Worm (Caenorhabditis elegans): Measurements from ENCODE around the gene F59A1.6.

The F59A1.6 gene

ce11 chrV:17667676-17668075, 17.3 kb upstream of the F59A1.6 start, which contains the start of gene F59A1.12:
TSS of gene F59A1.12 (minus strand) at chrV:17667776.
- TF ChIP-seq sea-1 (GFP tag; conservative IDR thresholded peaks at IDR 0.05) (no peak), ceh-36 (tag; optimal IDR thresholded peaks at IDR 0.05) (no peak), aly-1 (tag; optimal IDR thresholded peaks at IDR 0.05) (no peak), tbx-37 (GFP tag; conservative IDR thresholded peaks at IDR 0.05) (no peak), hmbx-1 (tag; optimal IDR thresholded peaks at IDR 0.05) (no peak), hnd-1 (tag; optimal IDR thresholded peaks at IDR 0.05) (no peak), tra-4 (tag; optimal IDR thresholded peaks at IDR 0.05) (no peak), flt-1 (GFP tag; IDR thresholded peaks at IDR 0.05) (no peak), pes-1 (GFP tag; IDR thresholded peaks at IDR 0.05) (no peak), ets-7 (tag; optimal IDR thresholded peaks at IDR 0.05) (no peak), hmg-4 (GFP tag; optimal IDR thresholded peaks at IDR 0.05) (no peak), tbx-11 (GFP tag; IDR thresholded peaks at IDR 0.05) (no peak), scrt-1 (GFP tag; IDR thresholded peaks at IDR 0.05) (no peak), ceh-13 (GFP tag; optimal IDR thresholded peaks at IDR 0.05) (no peak), ama-1 (optimal IDR thresholded peaks at IDR 0.05) (no peak), B0310.2 (tag; optimal IDR thresholded peaks at IDR 0.05) (no peak)

ce11 chrV:17668531-17668930, 16.4 kb upstream of the F59A1.6 start, which contains the start of gene str-89:
TSS of gene str-89 (plus strand) at chrV:17668831.
- TF ChIP-seq hnd-1 (tag; optimal IDR thresholded peaks at IDR 0.05), result no peak
- no peak for TF ChIP-seq scrt-1 (GFP tag; IDR thresholded peaks at IDR 0.05)
- TF ChIP-seq flt-1 (GFP tag; IDR thresholded peaks at IDR 0.05), result no peak
- no peak for TF ChIP-seq B0310.2 (tag; optimal IDR thresholded peaks at IDR 0.05)
- TF ChIP-seq F13C5.2 (tag; optimal IDR thresholded peaks at IDR 0.05), result no peak
- TF ChIP-seq tbx-37 (GFP tag; conservative IDR thresholded peaks at IDR 0.05), result no peak
- no peak for TF ChIP-seq aly-1 (tag; optimal IDR thresholded peaks at IDR 0.05)
- no peak for TF ChIP-seq tra-4 (tag; optimal IDR thresholded peaks at IDR 0.05)
- no peak for TF ChIP-seq pes-1 (GFP tag; IDR thresholded peaks at IDR 0.05)
- no peak for TF ChIP-seq hmbx-1 (tag; optimal IDR thresholded peaks at IDR 0.05)
- TF ChIP-seq tbx-11 (GFP tag; IDR thresholded peaks at IDR 0.05), result no peak
- TF ChIP-seq ama-1 (optimal IDR thresholded peaks at IDR 0.05), result no peak
- no peak for TF ChIP-seq hmg-4 (GFP tag; optimal IDR thresholded peaks at IDR 0.05)
- no peak for TF ChIP-seq ets-7 (tag; optimal IDR thresholded peaks at IDR 0.05)
- no peak for TF ChIP-seq ceh-36 (tag; optimal IDR thresholded peaks at IDR 0.05)

- TF ChIP-seq pes-1 (GFP tag; IDR thresholded peaks at IDR 0.05) (no peak), ama-1 (optimal IDR thresholded peaks at IDR 0.05) (no peak), flt-1 (GFP tag; IDR thresholded peaks at IDR 0.05) (no peak), ets-7 (tag; optimal IDR thresholded peaks at IDR 0.05) (no peak), hmbx-1 (tag; optimal IDR thresholded peaks at IDR 0.05) (no peak), F13C5.2 (tag; optimal IDR thresholded peaks at IDR 0.05) (no peak), ceh-13 (GFP tag; optimal IDR thresholded peaks at IDR 0.05) (no peak), ceh-36 (tag; optimal IDR thresholded peaks at IDR 0.05) (no peak), aly-1 (tag; optimal IDR thresholded peaks at IDR 0.05) (no peak), scrt-1 (GFP tag; IDR thresholded peaks at IDR 0.05) (no peak), tbx-37 (GFP tag; conservative IDR thresholded peaks at IDR 0.05) (no peak)
These were observed 11.6 kb upstream of the F59A1.6 start, which contains the start of gene str-93 for ce11 chrV:17673343-17673742. TSS of gene str-93 (minus strand) at chrV:17673443.

ce11 chrV:17676553-17676952, 8.4 kb upstream of the F59A1.6 start, which contains the start of gene str-92:
TSS of gene str-92 (minus strand) at chrV:17676653.
- TF ChIP-seq tra-4 (tag; optimal IDR thresholded peaks at IDR 0.05), result no peak
- TF ChIP-seq pes-1 (GFP tag; IDR thresholded peaks at IDR 0.05), result no peak
- no peak for TF ChIP-seq hnd-1 (tag; optimal IDR thresholded peaks at IDR 0.05)
- no peak for TF ChIP-seq F13C5.2 (tag; optimal IDR thresholded peaks at IDR 0.05)
- no peak for TF ChIP-seq tbx-11 (GFP tag; IDR thresholded peaks at IDR 0.05)
- no peak for TF ChIP-seq aly-1 (tag; optimal IDR thresholded peaks at IDR 0.05)
- no peak for TF ChIP-seq ama-1 (optimal IDR thresholded peaks at IDR 0.05)
- no peak for TF ChIP-seq ceh-13 (GFP tag; optimal IDR thresholded peaks at IDR 0.05)
- TF ChIP-seq ets-7 (tag; optimal IDR thresholded peaks at IDR 0.05), result no peak
- no peak for TF ChIP-seq flt-1 (GFP tag; IDR thresholded peaks at IDR 0.05)
- TF ChIP-seq ceh-36 (tag; optimal IDR thresholded peaks at IDR 0.05), result no peak
- TF ChIP-seq B0310.2 (tag; optimal IDR thresholded peaks at IDR 0.05), result no peak
- no peak for TF ChIP-seq hmbx-1 (tag; optimal IDR thresholded peaks at IDR 0.05)
- no peak for TF ChIP-seq scrt-1 (GFP tag; IDR thresholded peaks at IDR 0.05)
- TF ChIP-seq sea-1 (GFP tag; conservative IDR thresholded peaks at IDR 0.05), result no peak
- TF ChIP-seq tbx-37 (GFP tag; conservative IDR thresholded peaks at IDR 0.05), result no peak
- TF ChIP-seq hmg-4 (GFP tag; optimal IDR thresholded peaks at IDR 0.05), result no peak

ce11 chrV:17683290-17683689, 1.7 kb upstream of the F59A1.6 start:
- TF ChIP-seq aly-1 (tag; optimal IDR thresholded peaks at IDR 0.05) (no peak), ets-7 (tag; optimal IDR thresholded peaks at IDR 0.05) (no peak), ceh-13 (GFP tag; optimal IDR thresholded peaks at IDR 0.05) (no peak), hmbx-1 (tag; optimal IDR thresholded peaks at IDR 0.05) (no peak), hnd-1 (tag; optimal IDR thresholded peaks at IDR 0.05) (no peak), hmg-4 (GFP tag; optimal IDR thresholded peaks at IDR 0.05) (no peak), sea-1 (GFP tag; conservative IDR thresholded peaks at IDR 0.05) (no peak), tbx-11 (GFP tag; IDR thresholded peaks at IDR 0.05) (no peak), ceh-36 (tag; optimal IDR thresholded peaks at IDR 0.05) (no peak), flt-1 (GFP tag; IDR thresholded peaks at IDR 0.05) (no peak), tbx-37 (GFP tag; conservative IDR thresholded peaks at IDR 0.05) (no peak), tra-4 (tag; optimal IDR thresholded peaks at IDR 0.05) (no peak), pes-1 (GFP tag; IDR thresholded peaks at IDR 0.05) (no peak), B0310.2 (tag; optimal IDR thresholded peaks at IDR 0.05) (no peak), F13C5.2 (tag; optimal IDR thresholded peaks at IDR 0.05) (no peak), ama-1 (optimal IDR thresholded peaks at IDR 0.05) (no peak), scrt-1 (GFP tag; IDR thresholded peaks at IDR 0.05) (no peak)

ce11 chrV:17683763-17684162, 1.2 kb upstream of the F59A1.6 start, which contains the start of gene F59A1.15:
TSS of gene F59A1.15 (minus strand) at chrV:17683863.
- TF ChIP-seq ama-1 (optimal IDR thresholded peaks at IDR 0.05) (no peak), B0310.2 (tag; optimal IDR thresholded peaks at IDR 0.05) (no peak), pes-1 (GFP tag; IDR thresholded peaks at IDR 0.05) (no peak), flt-1 (GFP tag; IDR thresholded peaks at IDR 0.05) (no peak), tbx-11 (GFP tag; IDR thresholded peaks at IDR 0.05) (no peak), tra-4 (tag; optimal IDR thresholded peaks at IDR 0.05) (no peak), sea-1 (GFP tag; conservative IDR thresholded peaks at IDR 0.05) (no peak), scrt-1 (GFP tag; IDR thresholded peaks at IDR 0.05) (no peak), ceh-36 (tag; optimal IDR thresholded peaks at IDR 0.05) (no peak), hmbx-1 (tag; optimal IDR thresholded peaks at IDR 0.05) (no peak), ceh-13 (GFP tag; optimal IDR thresholded peaks at IDR 0.05) (no peak)

ce11 chrV:17686852-17687251, 1.9 kb downstream of the F59A1.6 start, which contains the start of gene F59A1.18:
TSS of gene F59A1.18 (minus strand) at chrV:17686952.
- TF ChIP-seq pes-1 (GFP tag; IDR thresholded peaks at IDR 0.05), result no peak
- no peak for TF ChIP-seq sea-1 (GFP tag; conservative IDR thresholded peaks at IDR 0.05)
- TF ChIP-seq F13C5.2 (tag; optimal IDR thresholded peaks at IDR 0.05), result no peak
- TF ChIP-seq ceh-36 (tag; optimal IDR thresholded peaks at IDR 0.05), result no peak
- no peak for TF ChIP-seq tbx-37 (GFP tag; conservative IDR thresholded peaks at IDR 0.05)
- TF ChIP-seq hmg-4 (GFP tag; optimal IDR thresholded peaks at IDR 0.05), result no peak
- no peak for TF ChIP-seq scrt-1 (GFP tag; IDR thresholded peaks at IDR 0.05)
- no peak for TF ChIP-seq ets-7 (tag; optimal IDR thresholded peaks at IDR 0.05)
